Worm (Caenorhabditis elegans) whole organism, young adult: ENCODE data around the gene M01F1.8.

ENCODE experiments used
- ama-1 ChIP-seq, 3 experiments: fragments of 150-350 bp in 1 of 3; sonication (generic microtip) in 2 of 3; optimal IDR thresholded peaks; 2 replicates each; lab custom pipeline; 2014 to 2018; ENCODE audit warnings: missing biosample characterization in 2 of 3, missing genetic modification characterization in 2 of 3, missing genetic modification reagents in 2 of 3
- ceh-100 ChIP-seq: fragments of 200-800 bp; sonication (Bioruptor generic); IDR thresholded peaks from 2 replicates; pipeline ENCODE4 v1.3.6; 2022; ENCODE audit warnings: missing genetic modification reagents, missing genetic modification characterization, missing compliant biosample characterization
- ceh-58 ChIP-seq: fragments of 200-800 bp; sonication (Bioruptor generic); IDR thresholded peaks from 2 replicates; pipeline ENCODE4 v1.3.6; 2022; ENCODE audit warnings: missing genetic modification characterization, missing compliant biosample characterization
- dpl-1 ChIP-seq: fragments of 150-350 bp; optimal IDR thresholded peaks from 2 replicates; lab custom pipeline; 2014; ENCODE audit warnings: missing biosample characterization, missing genetic modification reagents, missing genetic modification characterization
- ets-4 ChIP-seq: fragments of 200-800 bp; sonication (Bioruptor generic); optimal IDR thresholded peaks from 2 replicates; lab custom pipeline; 2018; ENCODE audit warnings: mild to moderate bottlenecking, missing genetic modification characterization, missing compliant biosample characterization
- gei-17 ChIP-seq: fragments of 200-800 bp; sonication (Bioruptor generic); optimal IDR thresholded peaks from 2 replicates; lab custom pipeline; 2018; ENCODE audit warnings: mild to moderate bottlenecking, missing genetic modification characterization, missing compliant biosample characterization
- hrde-1 ChIP-seq: sonication (generic microtip); optimal IDR thresholded peaks from 2 replicates; lab custom pipeline; 2016; ENCODE audit warnings: missing genetic modification characterization, mild to moderate bottlenecking, missing compliant biosample characterization, moderate library complexity, missing genotype, missing genetic modification reagents, borderline replicate concordance
- mxl-1 ChIP-seq: sonication (generic microtip); optimal IDR thresholded peaks from 2 replicates; lab custom pipeline; 2016; ENCODE audit warnings: missing genetic modification characterization, missing compliant biosample characterization
- snpc-4 ChIP-seq, 5 experiments: fragments of 150-350 bp in 1 of 5; sonication (generic microtip) in 4 of 5; optimal IDR thresholded peaks; 2 replicates each; lab custom pipeline; 2014 to 2018; ENCODE audit warnings: missing genetic modification characterization in 5 of 5, missing biosample characterization in 3 of 5, antibody characterized with exemption in 2 of 5, mild to moderate bottlenecking in 2 of 5, missing compliant biosample characterization in 2 of 5, missing genotype in 2 of 5, moderate library complexity in 2 of 5, missing genetic modification reagents in 1 of 5
- unc-62 ChIP-seq: fragments of 150-350 bp; optimal IDR thresholded peaks from 2 replicates; lab custom pipeline; 2014; ENCODE audit warnings: missing biosample characterization, missing genetic modification reagents, missing genetic modification characterization

DNA sequence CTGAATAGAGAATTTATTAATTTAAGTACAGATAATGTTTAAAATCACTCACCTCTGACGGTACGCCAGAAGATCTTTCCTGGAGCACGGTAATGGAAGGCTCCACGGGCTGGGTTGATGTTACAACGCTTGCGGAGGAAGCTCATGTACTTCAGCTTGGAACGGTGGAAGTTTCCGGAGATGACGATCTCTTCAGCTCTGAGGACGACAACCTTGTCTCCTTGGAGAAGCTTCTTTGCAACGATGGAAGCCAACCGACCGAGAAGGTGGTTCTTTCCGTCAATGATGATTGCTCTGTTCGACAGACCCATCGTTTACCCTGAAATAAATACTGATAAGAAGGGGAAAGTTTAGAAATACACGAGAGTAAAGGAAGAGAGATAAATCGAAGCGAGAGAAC is 937 bp upstream of the M01F1.8 start, which contains the start of gene rpl-16:
- TF ChIP-seq unc-62 (GFP tag; lab: Kevin White, UChicago) (no peak), ceh-58 (GFP tag; lab: Robert Waterston, UW) (no peak), ceh-100 (GFP tag; lab: Robert Waterston, UW) (no peak), hrde-1 (no peak), snpc-4 (GFP tag; optimal IDR thresholded peaks at IDR 0.05; lab: Kevin White, UChicago) (no peak), snpc-4 (tag; optimal IDR thresholded peaks at IDR 0.05; lab: Kevin White, UChicago) (no peak), ets-4 (GFP tag; lab: Kevin White, UChicago) (no peak), dpl-1 (GFP tag; lab: Kevin White, UChicago) (no peak), mxl-1 (tag; lab: Kevin White, UChicago) (no peak), ama-1 (optimal IDR thresholded peaks at IDR 0.05; lab: Kevin White, UChicago) (no peak), ama-1 (GFP tag; optimal IDR thresholded peaks at IDR 0.05; lab: Kevin White, UChicago) (peak in 1 of 2 experiments; percentile 67), gei-17 (GFP tag; lab: Kevin White, UChicago) (no peak)
